Worm (Caenorhabditis elegans) whole organism, L4 larva: ENCODE data around the gene Y38E10A.3.

ENCODE experiments used
- D1046.2 ChIP-seq: fragments of 200-800 bp; sonication (Bioruptor generic); IDR thresholded peaks from 2 replicates; pipeline ENCODE4 v1.3.6; 2022; ENCODE audit warnings: missing genetic modification characterization, missing compliant biosample characterization
- F49E8.2 ChIP-seq: sonication (generic microtip); optimal IDR thresholded peaks from 2 replicates; lab custom pipeline; 2016; ENCODE audit warnings: missing compliant biosample characterization, mild to moderate bottlenecking, missing genetic modification characterization, borderline replicate concordance
- T26A8.4 ChIP-seq: fragments of 200-800 bp; sonication (Bioruptor generic); IDR thresholded peaks from 2 replicates; pipeline ENCODE4 v1.3.6; 2022; ENCODE audit warnings: missing genetic modification characterization, missing compliant biosample characterization
- ZK546.5 ChIP-seq, 2 experiments: sonication (generic microtip); optimal IDR thresholded peaks; 2 replicates each; lab custom pipeline; 2017; ENCODE audit warnings: missing biosample characterization in 2 of 2, missing genetic modification characterization in 2 of 2
- aha-1 ChIP-seq: fragments of 150-350 bp; peaks from one replicate; lab custom pipeline; 2014; ENCODE audit warnings: missing biosample characterization, missing genetic modification characterization
- attf-4 ChIP-seq: sonication (generic microtip); optimal IDR thresholded peaks from 3 replicates; lab custom pipeline; 2017; ENCODE audit warnings: missing biosample characterization, missing genetic modification characterization
- ceh-20 ChIP-seq: fragments of 200-800 bp; sonication (Bioruptor generic); IDR thresholded peaks from 2 replicates; pipeline ENCODE4 v1.3.6; 2022; ENCODE audit warnings: missing genetic modification reagents, missing genetic modification characterization, missing compliant biosample characterization
- ceh-28 ChIP-seq: fragments of 150-350 bp; optimal IDR thresholded peaks from 2 replicates; lab custom pipeline; 2014; ENCODE audit warnings: missing biosample characterization, missing genetic modification reagents, missing genetic modification characterization
- ceh-44 ChIP-seq: fragments of 200-800 bp; sonication (Bioruptor generic); IDR thresholded peaks from 2 replicates; pipeline ENCODE4 v1.3.6; 2022; ENCODE audit warnings: missing genetic modification reagents, missing genetic modification characterization, missing compliant biosample characterization
- ces-1 ChIP-seq: fragments of 150-350 bp; sonication (generic microtip); optimal IDR thresholded peaks from 4 replicates; lab custom pipeline; 2014; ENCODE audit warnings: missing biosample characterization, missing genetic modification reagents, missing genetic modification characterization
- daf-12 ChIP-seq: fragments of 150-350 bp; optimal IDR thresholded peaks from 2 replicates; lab custom pipeline; 2014; ENCODE audit warnings: missing biosample characterization, missing genetic modification reagents, missing genetic modification characterization
- daf-16 ChIP-seq, 3 experiments: sonication (generic microtip); optimal IDR thresholded peaks; 2 replicates each; lab custom pipeline; 2016 to 2017; ENCODE audit warnings: missing genetic modification characterization in 3 of 3, missing genetic modification reagents in 3 of 3, mild to moderate bottlenecking in 2 of 3, missing compliant biosample characterization in 2 of 3, missing biosample characterization in 1 of 3, moderate library complexity in 1 of 3
- daf-19 ChIP-seq: fragments of 200-800 bp; sonication (Bioruptor generic); conservative IDR thresholded peaks from 2 replicates; pipeline ENCODE4 v1.3.6; 2022; ENCODE audit warnings: missing genetic modification characterization, missing compliant biosample characterization
- daf-8 ChIP-seq: fragments of 200-800 bp; sonication (Bioruptor generic); IDR thresholded peaks from 2 replicates; pipeline ENCODE4 v1.3.6; 2022; ENCODE audit warnings: missing genetic modification characterization, missing compliant biosample characterization
- dmd-6 ChIP-seq: fragments of 200-800 bp; sonication (Bioruptor generic); IDR thresholded peaks from 2 replicates; pipeline ENCODE4 v1.3.6; 2022; ENCODE audit warnings: missing genetic modification reagents, missing genetic modification characterization, missing compliant biosample characterization
- dpl-1 ChIP-seq: fragments of 150-350 bp; optimal IDR thresholded peaks from 2 replicates; lab custom pipeline; 2014; ENCODE audit warnings: missing biosample characterization, missing genetic modification reagents, missing genetic modification characterization
- duxl-1 ChIP-seq: sonication (generic microtip); optimal IDR thresholded peaks from 2 replicates; lab custom pipeline; 2016; ENCODE audit warnings: mild to moderate bottlenecking, missing genetic modification characterization, moderate library complexity, missing compliant biosample characterization; ENCODE audit not compliant: poor library complexity
- dve-1 ChIP-seq: sonication (generic microtip); optimal IDR thresholded peaks from 2 replicates; lab custom pipeline; 2017; ENCODE audit warnings: antibody characterized with exemption, mild to moderate bottlenecking, missing genetic modification characterization, missing compliant biosample characterization; ENCODE audit not compliant: insufficient read depth
- fos-1 ChIP-seq: fragments of 150-350 bp; optimal IDR thresholded peaks from 2 replicates; lab custom pipeline; 2014; ENCODE audit warnings: missing biosample characterization, missing genetic modification characterization
- hif-1 ChIP-seq, 2 experiments: sonication (generic microtip); optimal IDR thresholded peaks; 2 replicates each; lab custom pipeline; 2016 to 2017; ENCODE audit warnings: missing compliant biosample characterization in 2 of 2, missing genetic modification characterization in 2 of 2, missing genetic modification reagents in 2 of 2, missing genotype in 2 of 2, mild to moderate bottlenecking in 1 of 2
- hlh-11 ChIP-seq: fragments of 200-800 bp; sonication (Bioruptor generic); optimal IDR thresholded peaks from 2 replicates; lab custom pipeline; 2018; ENCODE audit warnings: mild to moderate bottlenecking, missing genetic modification characterization, missing compliant biosample characterization
- hlh-30 ChIP-seq: sonication (generic microtip); optimal IDR thresholded peaks from 2 replicates; lab custom pipeline; 2017; ENCODE audit warnings: antibody characterized with exemption, mild to moderate bottlenecking, missing genetic modification characterization, missing compliant biosample characterization; ENCODE audit not compliant: insufficient read depth
- jun-1 ChIP-seq: fragments of 150-350 bp; optimal IDR thresholded peaks from 2 replicates; lab custom pipeline; 2014; ENCODE audit warnings: missing biosample characterization, missing genetic modification reagents, missing genetic modification characterization
- lir-3 ChIP-seq: sonication (generic microtip); optimal IDR thresholded peaks from 2 replicates; lab custom pipeline; 2016; ENCODE audit warnings: mild to moderate bottlenecking, missing genetic modification characterization, missing compliant biosample characterization
- madf-9 ChIP-seq: fragments of 200-800 bp; sonication (Bioruptor generic); conservative IDR thresholded peaks from 2 replicates; pipeline ENCODE4 v1.3.6; 2022; ENCODE audit warnings: missing genetic modification reagents, missing genetic modification characterization, missing compliant biosample characterization
- mdl-1 ChIP-seq, 2 experiments: fragments of 150-350 bp in 1 of 2; sonication (generic microtip) in 1 of 2; optimal IDR thresholded peaks; 2 replicates each; lab custom pipeline; 2014 to 2017; ENCODE audit warnings: missing biosample characterization in 2 of 2, missing genetic modification characterization in 2 of 2
- mep-1 ChIP-seq: fragments of 150-350 bp; sonication (generic microtip); optimal IDR thresholded peaks from 3 replicates; lab custom pipeline; 2014; ENCODE audit warnings: missing biosample characterization, missing genetic modification characterization
- mxl-2 ChIP-seq: fragments of 200-800 bp; sonication (Bioruptor generic); conservative IDR thresholded peaks from 2 replicates; pipeline ENCODE4 v1.3.6; 2022; ENCODE audit warnings: missing genetic modification reagents, missing genetic modification characterization, missing compliant biosample characterization
- mxl-3 ChIP-seq: fragments of 200-800 bp; sonication (Bioruptor generic); optimal IDR thresholded peaks from 2 replicates; lab custom pipeline; 2018; ENCODE audit warnings: mild to moderate bottlenecking, missing genetic modification characterization, missing compliant biosample characterization
- nhr-11 ChIP-seq: fragments of 150-350 bp; optimal IDR thresholded peaks from 2 replicates; lab custom pipeline; 2014; ENCODE audit warnings: missing biosample characterization, missing genetic modification characterization
- nhr-28 ChIP-seq: fragments of 150-350 bp; optimal IDR thresholded peaks from 2 replicates; lab custom pipeline; 2014; ENCODE audit warnings: missing biosample characterization, missing genetic modification characterization
- nhr-41 ChIP-seq: fragments of 200-800 bp; sonication (Bioruptor generic); IDR thresholded peaks from 2 replicates; pipeline ENCODE4 v1.3.6; 2022; ENCODE audit warnings: missing genetic modification reagents, missing genetic modification characterization, missing compliant biosample characterization
- nhr-42 ChIP-seq: fragments of 200-800 bp; sonication (Bioruptor generic); IDR thresholded peaks from 2 replicates; pipeline ENCODE4 v1.3.6; 2022; ENCODE audit warnings: missing genetic modification characterization, missing compliant biosample characterization
- nhr-6 ChIP-seq: fragments of 150-350 bp; optimal IDR thresholded peaks from 2 replicates; lab custom pipeline; 2014; ENCODE audit warnings: missing biosample characterization, missing genetic modification characterization
- nhr-77 ChIP-seq: fragments of 150-350 bp; optimal IDR thresholded peaks from 2 replicates; lab custom pipeline; 2014; ENCODE audit warnings: missing biosample characterization, missing genetic modification characterization
- pha-4 ChIP-seq, 2 experiments: fragments of 150-350 bp in 1 of 2; fragments of 200-800 bp in 1 of 2; sonication (Bioruptor generic) in 1 of 2; IDR thresholded peaks in 1 of 2; optimal IDR thresholded peaks in 1 of 2; 2 replicates each; pipeline versions ENCODE4 v1.3.6 to Lab custom; 2014 to 2022; ENCODE audit warnings: missing genetic modification characterization in 2 of 2, missing genetic modification reagents in 2 of 2, missing biosample characterization in 1 of 2, missing compliant biosample characterization in 1 of 2
- pqm-1 ChIP-seq: sonication (generic microtip); optimal IDR thresholded peaks from 2 replicates; lab custom pipeline; 2017; ENCODE audit warnings: missing biosample characterization, missing genetic modification characterization
- sdz-12 ChIP-seq: fragments of 200-800 bp; sonication (Bioruptor generic); optimal IDR thresholded peaks from 2 replicates; lab custom pipeline; 2018; ENCODE audit warnings: mild to moderate bottlenecking, missing genetic modification characterization, missing compliant biosample characterization
- skn-1 ChIP-seq: fragments of 150-350 bp; optimal IDR thresholded peaks from 2 replicates; lab custom pipeline; 2014; ENCODE audit warnings: missing biosample characterization, missing genetic modification characterization
- snpc-1.2 ChIP-seq: fragments of 200-800 bp; sonication (Bioruptor generic); IDR thresholded peaks from 2 replicates; pipeline ENCODE4 v1.3.6; 2022; ENCODE audit warnings: missing genetic modification reagents, missing genetic modification characterization, missing compliant biosample characterization
- snpc-4 ChIP-seq: fragments of 150-350 bp; optimal IDR thresholded peaks from 2 replicates; lab custom pipeline; 2014; ENCODE audit warnings: missing biosample characterization, missing genetic modification characterization
- unc-62 ChIP-seq, 3 experiments: fragments of 150-350 bp in 1 of 3; sonication (generic microtip); optimal IDR thresholded peaks in 2 of 3; peaks in 1 of 3; 1 replicate in 1 of 3; 2 replicates in 2 of 3; lab custom pipeline; 2014 to 2017; ENCODE audit warnings: missing biosample characterization in 3 of 3, missing genetic modification characterization in 3 of 3, missing genetic modification reagents in 3 of 3, missing genotype in 1 of 3
- zfp-2 ChIP-seq: sonication (generic microtip); optimal IDR thresholded peaks from 2 replicates; lab custom pipeline; 2016; ENCODE audit warnings: mild to moderate bottlenecking, missing genetic modification characterization, missing compliant biosample characterization
- zip-2 ChIP-seq: fragments of 150-350 bp; optimal IDR thresholded peaks from 2 replicates; lab custom pipeline; 2014; ENCODE audit warnings: missing biosample characterization, missing genetic modification characterization

The Y38E10A.3 gene

DNA sequence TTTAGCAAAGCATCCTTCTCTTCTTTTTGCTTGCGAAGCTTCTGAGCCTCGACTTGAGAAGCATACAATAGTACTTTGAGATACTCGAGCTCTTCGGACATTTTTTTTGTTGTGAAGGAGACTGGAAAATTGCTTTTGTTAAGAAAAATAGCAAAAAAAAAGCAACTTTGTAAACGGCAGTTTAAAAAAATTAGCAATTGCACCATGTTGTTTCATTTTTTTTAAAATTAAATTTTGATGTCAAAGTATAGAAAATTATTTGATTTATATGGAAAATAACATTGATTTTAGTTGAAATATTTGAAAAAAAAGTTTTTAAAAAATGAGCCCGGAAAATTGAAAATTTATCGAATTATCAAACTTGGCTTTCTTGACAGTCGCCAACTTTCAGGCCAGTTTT lies at the start of gene Y38E10A.3:
TSS of gene Y38E10A.3 (minus strand) at position 101 of the 400 bp plus-strand sequence.
- no peak for TF ChIP-seq pqm-1 (tag; lab: Kevin White, UChicago)
- TF ChIP-seq ceh-44 (GFP tag; lab: Robert Waterston, UW): no peak
- TF ChIP-seq daf-19: no peak
- TF ChIP-seq daf-12 (tag; lab: Kevin White, UChicago): no peak
- no peak for TF ChIP-seq duxl-1 (tag; lab: Kevin White, UChicago)
- TF ChIP-seq nhr-6 (tag; lab: Kevin White, UChicago): no peak

DNA sequence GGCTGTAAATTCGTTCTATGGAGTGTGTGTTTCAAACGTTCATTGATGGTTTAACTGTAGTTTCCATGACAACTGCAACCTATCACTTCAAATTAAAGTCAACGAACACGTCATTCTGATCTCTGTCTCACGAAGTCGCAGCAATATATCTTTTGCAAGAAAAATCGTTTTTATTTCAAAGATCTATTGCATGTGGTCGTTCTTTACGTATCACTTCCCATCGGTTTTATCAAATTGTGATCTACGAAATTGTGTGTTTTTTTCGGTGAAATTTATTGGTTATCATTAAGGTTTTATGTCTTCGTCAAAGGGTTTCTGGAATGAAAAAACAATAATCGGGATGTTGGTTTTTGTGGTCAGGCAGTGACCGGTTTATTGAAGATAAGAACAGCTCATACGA lies 48.3 kb upstream of the Y38E10A.3 start:
- TF ChIP-seq hif-1 (tag; optimal IDR thresholded peaks at IDR 0.05; lab: Kevin White, UChicago) (peak in 1 of 2 experiments; percentile 11), snpc-1.2 (GFP tag; lab: Robert Waterston, UW) (no peak), dmd-6 (GFP tag; lab: Robert Waterston, UW) (peak; percentile 21; the same call in 1 of the 2 replicates), mep-1 (tag; lab: Kevin White, UChicago) (no peak), F49E8.2 (tag; lab: Kevin White, UChicago) (no peak), lir-3 (tag; lab: Kevin White, UChicago) (no peak), ces-1 (GFP tag; lab: Kevin White, UChicago) (no peak), attf-4 (tag; lab: Kevin White, UChicago) (no peak), mxl-3 (GFP tag; lab: Kevin White, UChicago) (no peak), fos-1 (no peak), snpc-4 (tag; lab: Kevin White, UChicago) (no peak), zip-2 (tag; lab: Kevin White, UChicago) (no peak), ceh-28 (tag; lab: Kevin White, UChicago) (no peak), pqm-1 (tag; lab: Kevin White, UChicago) (no peak), zfp-2 (tag; lab: Kevin White, UChicago) (no peak), nhr-11 (tag; lab: Kevin White, UChicago) (no peak), D1046.2 (no peak), ceh-20 (peak; percentile 55; the same call in 1 of the 2 replicates)

DNA sequence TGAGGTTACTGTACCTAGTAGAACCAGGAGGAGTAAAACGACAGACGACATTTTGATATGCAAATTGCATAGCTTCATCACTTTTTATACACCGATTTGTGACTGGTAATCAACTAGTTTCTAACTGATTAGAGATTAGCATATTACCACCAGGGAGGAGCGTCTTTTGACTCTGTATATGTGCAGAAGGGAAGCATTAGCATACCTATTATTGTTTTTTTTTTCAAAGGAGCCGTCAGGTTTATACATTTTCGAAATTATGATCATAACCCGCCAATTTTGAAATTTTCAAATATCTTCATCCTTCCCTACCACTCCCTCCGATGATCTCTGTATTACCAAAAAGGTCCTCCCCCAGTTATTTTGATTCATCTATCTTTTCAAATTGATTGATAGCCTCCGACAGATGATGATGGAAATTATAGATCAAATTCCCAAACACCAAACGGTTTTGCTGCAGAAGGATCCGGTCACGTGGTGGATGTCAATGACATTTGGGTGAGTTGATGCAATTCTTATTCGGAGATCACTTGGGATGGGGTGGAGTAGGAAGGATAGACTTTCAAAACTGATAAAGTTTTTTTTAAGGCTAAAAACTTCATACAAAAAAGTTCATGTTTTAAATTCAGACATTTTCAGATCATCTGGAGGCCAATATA lies 47.5 kb upstream of the Y38E10A.3 start, which contains the start of gene nspe-8:
TSS of gene nspe-8 (minus strand) at position 51 of the 659 bp plus-strand sequence.
- TF ChIP-seq daf-8 (GFP tag; lab: Robert Waterston, UW) (no peak), T26A8.4 (GFP tag; lab: Robert Waterston, UW) (no peak), nhr-28 (peak; percentile 79), hlh-11 (tag; lab: Kevin White, UChicago) (peak; percentile 47), nhr-11 (tag; lab: Kevin White, UChicago) (no peak), ces-1 (GFP tag; lab: Kevin White, UChicago) (no peak), aha-1 (tag; lab: Kevin White, UChicago) (peak; percentile 95), sdz-12 (GFP tag; lab: Kevin White, UChicago) (no peak), nhr-77 (tag; lab: Kevin White, UChicago) (no peak), daf-19 (no peak), ZK546.5 (tag; optimal IDR thresholded peaks at IDR 0.05; lab: Kevin White, UChicago) (no peak), skn-1 (no peak), mxl-2 (GFP tag; lab: Robert Waterston, UW) (no peak), daf-16 (GFP tag; optimal IDR thresholded peaks at IDR 0.05; lab: Kevin White, UChicago) (no peak), daf-16 (tag; optimal IDR thresholded peaks at IDR 0.05; lab: Kevin White, UChicago) (no peak), mdl-1 (tag; optimal IDR thresholded peaks at IDR 0.05; lab: Kevin White, UChicago) (peak in 1 of 2 experiments; percentile 68), pha-4 (GFP tag; IDR thresholded peaks at IDR 0.05; lab: Robert Waterston, UW) (no peak), pha-4 (tag; optimal IDR thresholded peaks at IDR 0.05; lab: Kevin White, UChicago) (no peak), ceh-20 (peak; percentile 75), nhr-41 (GFP tag; lab: Robert Waterston, UW) (no peak), zip-2 (tag; lab: Kevin White, UChicago) (no peak), daf-12 (tag; lab: Kevin White, UChicago) (no peak), hif-1 (tag; optimal IDR thresholded peaks at IDR 0.05; lab: Kevin White, UChicago) (peak in 1 of 2 experiments; percentile 71), dmd-6 (GFP tag; lab: Robert Waterston, UW) (peak; percentile 40; the same call in 1 of the 2 replicates), dpl-1 (GFP tag; lab: Kevin White, UChicago) (no peak), ceh-28 (tag; lab: Kevin White, UChicago) (no peak), madf-9 (GFP tag; lab: Robert Waterston, UW) (no peak), hlh-30 (tag; lab: Kevin White, UChicago) (peak; percentile 43), jun-1 (tag; lab: Kevin White, UChicago) (no peak), unc-62 (GFP tag; optimal IDR thresholded peaks at IDR 0.05 in 1 of 2; lab: Kevin White, UChicago) (peak in 1 of 2 experiments; percentile 76), unc-62 (tag; optimal IDR thresholded peaks at IDR 0.05; lab: Kevin White, UChicago) (no peak), nhr-42 (GFP tag; lab: Robert Waterston, UW) (no peak), dve-1 (no peak)
- TF ChIP-seq, all 104 proteins: peak for 9
